Worm (Caenorhabditis elegans): ENCODE measurements around the gene Y39B6A.25.

ce11 chrV:19010405-19010804, 15.9 kb upstream of the Y39B6A.25 start:
- TF ChIP-seq rcor-1 (GFP tag; IDR thresholded peaks at IDR 0.05) (no peak), zim-3 (tag; optimal IDR thresholded peaks at IDR 0.05) (no peak), rec-8 (tag; optimal IDR thresholded peaks at IDR 0.05) (no peak), lag-1 (GFP tag; IDR thresholded peaks at IDR 0.05) (no peak), him-1 (tag; optimal IDR thresholded peaks at IDR 0.05) (no peak)

All from whole organism, young adult.